Worm (Caenorhabditis elegans) whole organism, L1 larva: ENCODE results near the gene npax-1.

Experiments
- C04F5.9 ChIP-seq: sonication (generic microtip); optimal IDR thresholded peaks from 2 replicates; lab custom pipeline; 2016; ENCODE audit warnings: missing genetic modification characterization, missing compliant biosample characterization
- C16A3.4 ChIP-seq: fragments of 150-350 bp; optimal IDR thresholded peaks from 2 replicates; lab custom pipeline; 2014; ENCODE audit warnings: missing biosample characterization, missing genetic modification characterization
- C34B4.2 ChIP-seq: sonication (generic microtip); optimal IDR thresholded peaks from 2 replicates; lab custom pipeline; 2017; ENCODE audit warnings: mild to moderate bottlenecking, missing genetic modification characterization, missing compliant biosample characterization
- F16B12.6 ChIP-seq: fragments of 150-350 bp; optimal IDR thresholded peaks from 2 replicates; lab custom pipeline; 2014; ENCODE audit warnings: missing biosample characterization, missing genetic modification characterization
- Y116A8C.19 ChIP-seq: sonication (generic microtip); optimal IDR thresholded peaks from 2 replicates; lab custom pipeline; 2016; ENCODE audit warnings: missing compliant biosample characterization, missing genetic modification characterization, borderline replicate concordance
- aha-1 ChIP-seq: fragments of 150-350 bp; optimal IDR thresholded peaks from 2 replicates; lab custom pipeline; 2014; ENCODE audit warnings: missing biosample characterization, missing genetic modification characterization
- alr-1 ChIP-seq: fragments of 200-800 bp; sonication (Bioruptor generic); optimal IDR thresholded peaks from 2 replicates; lab custom pipeline; 2018; ENCODE audit warnings: borderline replicate concordance, mild to moderate bottlenecking, missing genetic modification characterization, missing compliant biosample characterization
- aly-2 ChIP-seq: fragments of 150-350 bp; optimal IDR thresholded peaks from 2 replicates; lab custom pipeline; 2014; ENCODE audit warnings: missing biosample characterization, missing genetic modification characterization
- ama-1 ChIP-seq: fragments of 150-350 bp; optimal IDR thresholded peaks from 2 replicates; lab custom pipeline; 2014
- blmp-1 ChIP-seq: fragments of 150-350 bp; optimal IDR thresholded peaks from 2 replicates; lab custom pipeline; 2014; ENCODE audit warnings: missing biosample characterization, missing genetic modification characterization
- ceh-8 ChIP-seq: fragments of 200-800 bp; sonication (Bioruptor generic); optimal IDR thresholded peaks from 2 replicates; lab custom pipeline; 2018; ENCODE audit warnings: mild to moderate bottlenecking, missing genetic modification characterization, moderate library complexity, missing compliant biosample characterization
- ceh-88 ChIP-seq: fragments of 200-800 bp; sonication (Bioruptor generic); IDR thresholded peaks from 2 replicates; pipeline ENCODE4 v1.3.6; 2022; ENCODE audit warnings: missing genetic modification characterization, missing compliant biosample characterization
- ceh-90 ChIP-seq: sonication (generic microtip); optimal IDR thresholded peaks from 2 replicates; lab custom pipeline; 2016; ENCODE audit warnings: missing genetic modification characterization, missing compliant biosample characterization
- ces-1 ChIP-seq: fragments of 150-350 bp; optimal IDR thresholded peaks from 2 replicates; lab custom pipeline; 2014; ENCODE audit warnings: missing biosample characterization, missing genetic modification reagents, missing genetic modification characterization
- dpl-1 ChIP-seq, 3 experiments: fragments of 150-350 bp in 2 of 3; sonication (generic microtip) in 1 of 3; optimal IDR thresholded peaks; 2 replicates each; lab custom pipeline; 2014 to 2017; ENCODE audit warnings: missing biosample characterization in 3 of 3, missing genetic modification characterization in 3 of 3, missing genetic modification reagents in 3 of 3
- efl-1 ChIP-seq, 4 experiments: fragments of 150-350 bp; optimal IDR thresholded peaks in 3 of 4; peaks in 1 of 4; 1 replicate in 1 of 4; 2 replicates in 3 of 4; lab custom pipeline; 2014; ENCODE audit warnings: missing biosample characterization in 2 of 4, missing genetic modification characterization in 2 of 4, missing genetic modification reagents in 2 of 4
- efl-3 ChIP-seq: fragments of 200-800 bp; sonication (Bioruptor generic); optimal IDR thresholded peaks from 2 replicates; lab custom pipeline; 2018; ENCODE audit warnings: mild to moderate bottlenecking, missing genetic modification characterization, missing compliant biosample characterization
- egl-13 ChIP-seq: sonication (generic microtip); optimal IDR thresholded peaks from 2 replicates; lab custom pipeline; 2016; ENCODE audit warnings: missing genotype, missing genetic modification reagents, missing genetic modification characterization, missing compliant biosample characterization
- egl-27 ChIP-seq, 2 experiments: fragments of 150-350 bp in 1 of 2; sonication (generic microtip); optimal IDR thresholded peaks; 3 replicates each; lab custom pipeline; 2017 to 2018; ENCODE audit warnings: missing biosample characterization in 2 of 2, missing genetic modification characterization in 2 of 2, missing genetic modification reagents in 2 of 2
- elt-2 ChIP-seq: sonication (generic microtip); optimal IDR thresholded peaks from 2 replicates; lab custom pipeline; 2016; ENCODE audit warnings: missing genetic modification characterization, mild to moderate bottlenecking, inconsistent platforms, missing compliant biosample characterization, missing genetic modification reagents
- elt-3 ChIP-seq, 6 experiments: fragments of 150-350 bp in 1 of 6; sonication (generic microtip); optimal IDR thresholded peaks; 2 replicates each; lab custom pipeline; 2017 to 2018; ENCODE audit warnings: missing biosample characterization in 6 of 6, missing genetic modification characterization in 6 of 6, inconsistent platforms in 1 of 6
- ets-5 ChIP-seq: fragments of 200-800 bp; sonication (Bioruptor generic); IDR thresholded peaks from 2 replicates; pipeline ENCODE4 v1.3.6; 2022; ENCODE audit warnings: missing genetic modification characterization, missing compliant biosample characterization
- fkh-4 ChIP-seq: sonication (generic microtip); optimal IDR thresholded peaks from 2 replicates; lab custom pipeline; 2016; ENCODE audit warnings: missing compliant biosample characterization, missing genetic modification characterization, borderline replicate concordance
- fkh-8 ChIP-seq: sonication (generic microtip); optimal IDR thresholded peaks from 2 replicates; lab custom pipeline; 2016; ENCODE audit warnings: mild to moderate bottlenecking, missing genetic modification characterization, missing compliant biosample characterization
- grh-1 ChIP-seq: fragments of 200-800 bp; sonication (Bioruptor generic); IDR thresholded peaks from 2 replicates; pipeline ENCODE4 v1.3.6; 2022; ENCODE audit warnings: missing genetic modification reagents, missing genetic modification characterization, missing compliant biosample characterization
- hlh-4 ChIP-seq: sonication (generic microtip); optimal IDR thresholded peaks from 2 replicates; lab custom pipeline; 2016; ENCODE audit warnings: mild to moderate bottlenecking, missing genetic modification characterization, missing compliant biosample characterization
- hpl-2 ChIP-seq: fragments of 150-350 bp; optimal IDR thresholded peaks from 2 replicates; lab custom pipeline; 2014; ENCODE audit warnings: missing biosample characterization, missing genetic modification reagents, missing genetic modification characterization
- isw-1 ChIP-seq: fragments of 200-800 bp; sonication (Bioruptor generic); IDR thresholded peaks from 2 replicates; pipeline ENCODE4 v1.3.6; 2022; ENCODE audit warnings: missing genetic modification characterization, missing compliant biosample characterization
- lin-14 ChIP-seq: fragments of 200-800 bp; sonication (Bioruptor generic); optimal IDR thresholded peaks from 2 replicates; lab custom pipeline; 2018; ENCODE audit warnings: mild to moderate bottlenecking, missing genetic modification characterization, moderate library complexity, missing compliant biosample characterization
- lin-15B ChIP-seq: fragments of 150-350 bp; sonication (generic microtip); optimal IDR thresholded peaks from 3 replicates; lab custom pipeline; 2014; ENCODE audit warnings: missing biosample characterization, missing genetic modification characterization
- lir-3 ChIP-seq: sonication (generic microtip); optimal IDR thresholded peaks from 2 replicates; lab custom pipeline; 2016; ENCODE audit warnings: mild to moderate bottlenecking, missing genetic modification characterization, moderate library complexity, missing compliant biosample characterization; ENCODE audit not compliant: poor library complexity
- lsy-2 ChIP-seq, 2 experiments: fragments of 150-350 bp; optimal IDR thresholded peaks; 2 replicates each; lab custom pipeline; 2014; ENCODE audit warnings: missing biosample characterization in 2 of 2, missing genetic modification characterization in 2 of 2
- mdl-1 ChIP-seq, 2 experiments: fragments of 150-350 bp; optimal IDR thresholded peaks; 2 replicates each; lab custom pipeline; 2014 to 2017; ENCODE audit warnings: missing biosample characterization in 2 of 2, missing genetic modification characterization in 2 of 2, inconsistent platforms in 1 of 2
- nhr-20 ChIP-seq: sonication (generic microtip); optimal IDR thresholded peaks from 2 replicates; lab custom pipeline; 2016; ENCODE audit warnings: mild to moderate bottlenecking, missing genetic modification characterization, missing compliant biosample characterization
- nhr-237 ChIP-seq: fragments of 150-350 bp; optimal IDR thresholded peaks from 2 replicates; lab custom pipeline; 2014; ENCODE audit warnings: missing biosample characterization, missing genetic modification characterization
- nhr-28 ChIP-seq: fragments of 150-350 bp; optimal IDR thresholded peaks from 2 replicates; lab custom pipeline; 2014; ENCODE audit warnings: missing biosample characterization, missing genetic modification characterization
- nhr-47 ChIP-seq: sonication (generic microtip); optimal IDR thresholded peaks from 2 replicates; lab custom pipeline; 2016; ENCODE audit warnings: mild to moderate bottlenecking, missing genetic modification characterization, moderate library complexity, missing compliant biosample characterization
- nhr-76 ChIP-seq: sonication (generic microtip); optimal IDR thresholded peaks from 2 replicates; lab custom pipeline; 2017; ENCODE audit warnings: missing biosample characterization, missing genetic modification characterization
- nhr-90 ChIP-seq: sonication (generic microtip); optimal IDR thresholded peaks from 2 replicates; lab custom pipeline; 2016; ENCODE audit warnings: mild to moderate bottlenecking, missing genetic modification characterization, missing compliant biosample characterization; ENCODE audit not compliant: poor library complexity
- pqm-1 ChIP-seq: sonication (generic microtip); optimal IDR thresholded peaks from 3 replicates; lab custom pipeline; 2017; ENCODE audit warnings: missing biosample characterization, missing genetic modification characterization
- skn-1 ChIP-seq: fragments of 150-350 bp; optimal IDR thresholded peaks from 2 replicates; lab custom pipeline; 2014; ENCODE audit warnings: missing biosample characterization, missing genetic modification characterization
- snpc-4 ChIP-seq: fragments of 150-350 bp; optimal IDR thresholded peaks from 2 replicates; lab custom pipeline; 2014; ENCODE audit warnings: missing biosample characterization, missing genetic modification characterization
- snu-23 ChIP-seq: sonication (generic microtip); optimal IDR thresholded peaks from 2 replicates; lab custom pipeline; 2016; ENCODE audit warnings: missing genetic modification characterization, missing compliant biosample characterization
- sptf-1 ChIP-seq: fragments of 150-350 bp; optimal IDR thresholded peaks from 2 replicates; lab custom pipeline; 2014; ENCODE audit warnings: missing biosample characterization, missing genetic modification characterization
- sup-37 ChIP-seq: fragments of 200-800 bp; sonication (Bioruptor generic); optimal IDR thresholded peaks from 2 replicates; lab custom pipeline; 2018; ENCODE audit warnings: mild to moderate bottlenecking, missing genetic modification characterization, missing compliant biosample characterization
- swsn-7 ChIP-seq: sonication (generic microtip); optimal IDR thresholded peaks from 2 replicates; lab custom pipeline; 2016; ENCODE audit warnings: missing genetic modification characterization, missing compliant biosample characterization
- tbx-2 ChIP-seq: sonication (generic microtip); optimal IDR thresholded peaks from 2 replicates; lab custom pipeline; 2016; ENCODE audit warnings: missing genetic modification characterization, missing compliant biosample characterization
- unc-30 ChIP-seq: sonication (generic microtip); optimal IDR thresholded peaks from 2 replicates; lab custom pipeline; 2017; ENCODE audit warnings: missing biosample characterization, missing genetic modification characterization
- unc-62 ChIP-seq: fragments of 150-350 bp; optimal IDR thresholded peaks from 2 replicates; lab custom pipeline; 2014; ENCODE audit warnings: missing biosample characterization, missing genetic modification reagents, missing genetic modification characterization
- unc-86 ChIP-seq: sonication (generic microtip); optimal IDR thresholded peaks from 2 replicates; lab custom pipeline; 2016; ENCODE audit warnings: missing genetic modification characterization, missing compliant biosample characterization
- xbp-1 ChIP-seq: sonication (generic microtip); optimal IDR thresholded peaks from 2 replicates; lab custom pipeline; 2016; ENCODE audit warnings: missing genetic modification characterization, missing compliant biosample characterization
- zag-1 ChIP-seq: fragments of 150-350 bp; optimal IDR thresholded peaks from 2 replicates; lab custom pipeline; 2014; ENCODE audit warnings: missing biosample characterization, missing genetic modification characterization
- ztf-4 ChIP-seq: fragments of 150-350 bp; optimal IDR thresholded peaks from 2 replicates; lab custom pipeline; 2014; ENCODE audit warnings: missing biosample characterization, missing genetic modification characterization

Gene npax-1

ce11 chrII:7337469-7337893 is 6.4 kb upstream of the npax-1 start:
- TF ChIP-seq sup-37 (GFP tag; lab: Kevin White, UChicago) (no peak), C04F5.9 (tag; lab: Kevin White, UChicago) (no peak), mdl-1 (tag; optimal IDR thresholded peaks at IDR 0.05; lab: Kevin White, UChicago) (peak in 1 of 2 experiments; percentile 94), efl-3 (GFP tag; lab: Kevin White, UChicago) (no peak), lin-15B (no peak), fkh-8 (tag; lab: Kevin White, UChicago) (peak; percentile 59), F16B12.6 (tag; lab: Kevin White, UChicago) (no peak), snu-23 (peak; percentile 83), blmp-1 (tag; lab: Kevin White, UChicago) (peak; percentile 81), fkh-4 (tag; lab: Kevin White, UChicago) (peak; percentile 47), ces-1 (no peak), zag-1 (tag; lab: Kevin White, UChicago) (no peak), snpc-4 (tag; lab: Kevin White, UChicago) (no peak), swsn-7 (peak; percentile 63), ztf-4 (peak; percentile 68), nhr-47 (peak; percentile 82), isw-1 (GFP tag; lab: Robert Waterston, UW) (0 out of 2 replicates have a peak, but pooled peaks have one; percentile 7), lir-3 (tag; lab: Kevin White, UChicago) (peak; percentile 24), unc-30 (tag; lab: Kevin White, UChicago) (no peak), unc-86 (tag; lab: Kevin White, UChicago) (no peak), efl-1 (optimal IDR thresholded peaks at IDR 0.05; lab: Kevin White, UChicago) (peak; percentile 39 to 44), efl-1 (GFP tag; optimal IDR thresholded peaks at IDR 0.05 in 1 of 2; lab: Kevin White, UChicago) (peak in 1 of 2 experiments; percentile 17), ceh-90 (tag; lab: Kevin White, UChicago) (no peak), Y116A8C.19 (tag; lab: Kevin White, UChicago) (no peak), aha-1 (tag; lab: Kevin White, UChicago) (no peak), nhr-237 (tag; lab: Kevin White, UChicago) (peak; percentile 45), nhr-90 (tag; lab: Kevin White, UChicago) (peak; percentile 89), ama-1 (lab: Kevin White, UChicago) (peak; percentile 34), lsy-2 (tag; optimal IDR thresholded peaks at IDR 0.05; lab: Kevin White, UChicago) (peak; percentile 46 to 78), sptf-1 (tag; lab: Kevin White, UChicago) (no peak), alr-1 (no peak), hlh-4 (tag; lab: Kevin White, UChicago) (no peak), nhr-20 (tag; lab: Kevin White, UChicago) (peak; percentile 95), pqm-1 (tag; lab: Kevin White, UChicago) (no peak), C34B4.2 (tag; lab: Kevin White, UChicago) (no peak), xbp-1 (tag; lab: Kevin White, UChicago) (peak; percentile 74), unc-62 (no peak), ceh-88 (GFP tag; lab: Robert Waterston, UW) (no peak), elt-3 (tag; optimal IDR thresholded peaks at IDR 0.05; lab: Kevin White, UChicago) (peak in 5 of 6 experiments; percentile 15 to 95 (median 48)), egl-13 (tag; lab: Kevin White, UChicago) (no peak), hpl-2 (GFP tag; lab: Kevin White, UChicago) (no peak), tbx-2 (tag; lab: Kevin White, UChicago) (peak; percentile 78), grh-1 (peak; percentile 72), ets-5 (GFP tag; lab: Robert Waterston, UW) (no peak), dpl-1 (GFP tag; optimal IDR thresholded peaks at IDR 0.05; lab: Kevin White, UChicago) (peak in 2 of 3 experiments; percentile 10 to 31), C16A3.4 (tag; lab: Kevin White, UChicago) (peak; percentile 57), nhr-76 (tag; lab: Kevin White, UChicago) (no peak), skn-1 (tag; lab: Kevin White, UChicago) (no peak), aly-2 (no peak), egl-27 (tag; optimal IDR thresholded peaks at IDR 0.05; lab: Kevin White, UChicago) (peak; percentile 53 to 59), elt-2 (tag; lab: Kevin White, UChicago) (peak; percentile 89), ceh-8 (GFP tag; lab: Kevin White, UChicago) (peak; percentile 21), lin-14 (GFP tag; lab: Kevin White, UChicago) (peak; percentile 95), nhr-28 (tag; lab: Kevin White, UChicago) (no peak)
